Worm (Caenorhabditis elegans): Measurements from ENCODE around the gene rars-1.

DNA sequence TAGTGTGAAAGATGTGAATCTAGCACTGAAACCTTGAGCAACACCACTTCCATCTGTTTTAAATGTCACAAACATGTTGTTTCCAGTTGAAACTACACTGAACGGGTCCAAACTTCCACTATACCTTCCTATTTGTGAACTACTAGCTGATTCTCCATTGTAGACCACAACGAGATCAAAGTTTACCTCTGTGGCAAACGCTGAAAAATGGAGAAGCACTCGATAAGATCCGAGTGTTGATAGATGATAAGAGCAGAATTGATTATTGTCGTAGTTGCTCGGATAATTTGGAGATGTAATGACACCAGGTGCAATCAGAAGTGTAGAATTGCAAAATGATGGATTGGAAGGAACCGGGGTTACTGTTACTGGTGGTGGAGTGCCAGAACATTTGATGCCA is 35.0 kb downstream of the rars-1 start:
- TF ChIP-seq elt-1 (tag; optimal IDR thresholded peaks at IDR 0.05) (no peak), snpc-4 (tag; optimal IDR thresholded peaks at IDR 0.05) (no peak), nhr-11 (tag; optimal IDR thresholded peaks at IDR 0.05) (no peak), aly-2 (tag; optimal IDR thresholded peaks at IDR 0.05) (no peak), unc-62 (GFP tag; optimal IDR thresholded peaks at IDR 0.05) (no peak), nhr-25 (tag; optimal IDR thresholded peaks at IDR 0.05) (no peak)

Data from whole organism, L3 larva.